Fruit fly (Drosophila melanogaster): ENCODE results near the gene CG43050.

DNA sequence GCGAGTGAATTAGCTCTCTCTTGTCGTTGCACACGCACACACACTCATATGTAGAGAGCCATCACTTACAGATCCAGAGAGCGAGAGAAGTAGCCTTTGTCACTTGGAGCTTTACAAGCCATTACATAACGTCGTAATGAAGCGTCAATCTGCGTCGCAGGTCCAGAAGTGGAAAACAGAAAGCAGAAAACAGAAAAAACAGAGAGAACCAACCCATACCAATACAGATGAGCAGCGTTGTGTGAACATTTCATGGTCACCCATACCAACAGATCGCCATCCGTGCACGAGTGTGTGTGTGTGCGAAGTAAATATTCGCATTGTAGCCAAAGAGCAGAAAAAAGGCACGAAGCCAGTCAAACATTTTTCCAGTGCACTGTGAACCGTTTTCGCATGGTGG lies 20.8 kb upstream of the CG43050 start:
- no peak for TF ChIP-seq CG11456 (GFP tag; IDR thresholded peaks at IDR 0.05)
- TF ChIP-seq sima (GFP tag; optimal IDR thresholded peaks at IDR 0.05): no peak
- TF ChIP-seq Trl (optimal IDR thresholded peaks at IDR 0.05): peak; percentile 43 to 65
- no peak for TF ChIP-seq Trl (GFP tag; optimal IDR thresholded peaks at IDR 0.05)
- no peak for TF ChIP-seq Dip2 (GFP tag; IDR thresholded peaks at IDR 0.05)
- TF ChIP-seq CG18764 (GFP tag; optimal IDR thresholded peaks at IDR 0.05): no peak
- TF ChIP-seq odd (GFP tag; optimal IDR thresholded peaks at IDR 0.05): no peak
- no peak for TF ChIP-seq jigr1 (GFP tag; IDR thresholded peaks at IDR 0.05)

Data from whole organism, embryonic.